Worm (Caenorhabditis elegans) whole organism, L2 larva: ENCODE data around the gene ttbk-7.

ENCODE experiments used
- ama-1 ChIP-seq: fragments of 150-350 bp; optimal IDR thresholded peaks from 2 replicates; lab custom pipeline; 2018; ENCODE audit warnings: inconsistent platforms
- fos-1 ChIP-seq: fragments of 150-350 bp; optimal IDR thresholded peaks from 2 replicates; lab custom pipeline; 2014; ENCODE audit warnings: missing biosample characterization, missing genetic modification characterization
- lsy-2 ChIP-seq, 2 experiments: fragments of 150-350 bp in 1 of 2; sonication (generic microtip) in 1 of 2; optimal IDR thresholded peaks; 2 replicates each; lab custom pipeline; 2014 to 2017; ENCODE audit warnings: missing biosample characterization in 2 of 2, missing genetic modification characterization in 2 of 2
- mab-5 ChIP-seq: fragments of 150-350 bp; optimal IDR thresholded peaks from 2 replicates; lab custom pipeline; 2014; ENCODE audit warnings: missing biosample characterization, missing genetic modification characterization
- nhr-10 ChIP-seq: sonication (generic microtip); optimal IDR thresholded peaks from 2 replicates; lab custom pipeline; 2017; ENCODE audit warnings: missing biosample characterization, missing genetic modification characterization
- sma-9 ChIP-seq, 2 experiments: fragments of 150-350 bp in 1 of 2; sonication (generic microtip) in 1 of 2; optimal IDR thresholded peaks; 2 replicates each; lab custom pipeline; 2014 to 2016; ENCODE audit warnings: missing genetic modification characterization in 2 of 2, mild to moderate bottlenecking in 1 of 2, missing biosample characterization in 1 of 2, missing compliant biosample characterization in 1 of 2, missing genetic modification reagents in 1 of 2, moderate library complexity in 1 of 2
- zag-1 ChIP-seq: fragments of 150-350 bp; optimal IDR thresholded peaks from 2 replicates; lab custom pipeline; 2014; ENCODE audit warnings: missing biosample characterization, missing genetic modification characterization
- ztf-1 ChIP-seq: fragments of 200-800 bp; sonication (Bioruptor generic); conservative IDR thresholded peaks from 2 replicates; pipeline ENCODE4 v1.3.6; 2022; ENCODE audit warnings: missing genetic modification characterization, missing compliant biosample characterization

DNA sequence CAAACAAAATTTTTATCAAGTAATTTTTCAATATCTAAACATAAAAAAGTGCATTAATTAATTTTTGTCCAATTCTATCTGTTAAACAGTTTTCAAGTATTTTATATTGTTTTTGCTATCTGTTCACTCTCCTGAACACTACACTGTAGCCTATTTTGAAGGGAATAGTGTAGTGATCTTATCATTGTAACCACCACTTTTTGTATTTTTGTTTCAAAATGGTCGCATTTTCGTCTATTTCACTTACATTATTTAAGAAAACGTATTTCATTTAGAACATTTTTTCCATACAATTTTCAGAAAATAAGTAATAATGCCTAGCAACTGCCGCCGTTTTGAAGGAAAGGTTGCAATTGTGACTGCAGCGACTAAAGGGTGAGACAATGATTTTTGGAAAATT lies 26.6 kb upstream of the ttbk-7 start, which contains the start of gene dhrs-4:
- TF ChIP-seq lsy-2 (tag; optimal IDR thresholded peaks at IDR 0.05; lab: Kevin White, UChicago) (no peak), ama-1 (no peak), zag-1 (tag; lab: Kevin White, UChicago) (no peak), ztf-1 (GFP tag; lab: Robert Waterston, UW) (no peak), nhr-10 (tag; lab: Kevin White, UChicago) (no peak), sma-9 (GFP tag; optimal IDR thresholded peaks at IDR 0.05; lab: Kevin White, UChicago) (no peak), sma-9 (tag; optimal IDR thresholded peaks at IDR 0.05; lab: Kevin White, UChicago) (no peak), fos-1 (tag; lab: Kevin White, UChicago) (no peak), mab-5 (no peak)
